Worm (Caenorhabditis elegans): ENCODE measurements around the gene M01B2.12.
"Not testable (repeated sequence)": the region's sequence is repeated elsewhere in the genome, so short reads cannot be mapped to it uniquely, and the experiment has no call there.

The M01B2.12 gene

ce11 chrV:15250304-15250703 lies 13.7 kb downstream of the M01B2.12 start, which contains the start of gene srd-28:
srd-28 (plus strand) TSS chrV:15250604.
- not testable (repeated sequence) for TF ChIP-seq daf-8 (GFP tag; IDR thresholded peaks at IDR 0.05); pha-4 (GFP tag; IDR thresholded peaks at IDR 0.05); pha-4 (tag; optimal IDR thresholded peaks at IDR 0.05); nhr-102 (tag; optimal IDR thresholded peaks at IDR 0.05)

ce11 chrV:15244456-15244855 lies 19.6 kb downstream of the M01B2.12 start, which contains the start of gene kin-30:
kin-30 (plus strand) TSS chrV:15244756.
- no peak for TF ChIP-seq ceh-44 (GFP tag; IDR thresholded peaks at IDR 0.05)
- TF ChIP-seq fos-1 (tag; optimal IDR thresholded peaks at IDR 0.05): no peak
- TF ChIP-seq egl-27 (tag; optimal IDR thresholded peaks at IDR 0.05): no peak
- TF ChIP-seq vab-7 (GFP tag; IDR thresholded peaks at IDR 0.05): no peak
- no peak for TF ChIP-seq nhr-237 (tag; optimal IDR thresholded peaks at IDR 0.05)
- no peak for TF ChIP-seq zfp-3 (GFP tag; conservative IDR thresholded peaks at IDR 0.05)

ce11 chrV:15241259-15241658 lies 22.8 kb downstream of the M01B2.12 start, which contains the start of gene chil-12:
chil-12 (plus strand) TSS chrV:15241559.
- TF ChIP-seq nhr-25 (tag; optimal IDR thresholded peaks at IDR 0.05; ENCODE audit: borderline replicate concordance, insufficient read depth) (no peak), madf-5 (GFP tag; IDR thresholded peaks at IDR 0.05) (no peak), T26A8.4 (GFP tag; IDR thresholded peaks at IDR 0.05) (no peak), ceh-62 (tag; optimal IDR thresholded peaks at IDR 0.05) (no peak), fkh-10 (GFP tag; optimal IDR thresholded peaks at IDR 0.05) (no peak), mxl-2 (GFP tag; conservative IDR thresholded peaks at IDR 0.05) (no peak), lin-39 (tag; optimal IDR thresholded peaks at IDR 0.05) (no peak), hlh-30 (tag; optimal IDR thresholded peaks at IDR 0.05; ENCODE audit: insufficient read depth) (no peak), nhr-42 (GFP tag; IDR thresholded peaks at IDR 0.05) (no peak), lin-15B (tag; optimal IDR thresholded peaks at IDR 0.05) (no peak), Y75B8A.6 (GFP tag; IDR thresholded peaks at IDR 0.05) (no peak), snpc-4 (tag; optimal IDR thresholded peaks at IDR 0.05) (no peak), D1046.2 (GFP tag; IDR thresholded peaks at IDR 0.05) (no peak), sdz-12 (GFP tag; optimal IDR thresholded peaks at IDR 0.05) (no peak), ceh-28 (tag; optimal IDR thresholded peaks at IDR 0.05) (no peak), hmg-1.1 (GFP tag; IDR thresholded peaks at IDR 0.05) (no peak), duxl-1 (tag; optimal IDR thresholded peaks at IDR 0.05; ENCODE audit: poor library complexity) (no peak), nhr-41 (GFP tag; IDR thresholded peaks at IDR 0.05) (no peak), arid-1 (GFP tag; conservative IDR thresholded peaks at IDR 0.05) (no peak)

ce11 chrV:15240215-15240614 lies 23.8 kb downstream of the M01B2.12 start, which contains the start of gene srw-11:
srw-11 (minus strand) TSS chrV:15240315.
- no peak for TF ChIP-seq nhr-102 (tag; optimal IDR thresholded peaks at IDR 0.05)
- TF ChIP-seq aha-1 (tag): no peak
- TF ChIP-seq ztf-7 (tag; optimal IDR thresholded peaks at IDR 0.05): no peak
- no peak for TF ChIP-seq ces-1 (GFP tag; optimal IDR thresholded peaks at IDR 0.05)
- TF ChIP-seq ceh-44 (GFP tag; IDR thresholded peaks at IDR 0.05): no peak
- no peak for TF ChIP-seq hlh-30 (tag; optimal IDR thresholded peaks at IDR 0.05; ENCODE audit: insufficient read depth)
- TF ChIP-seq mxl-3 (GFP tag; optimal IDR thresholded peaks at IDR 0.05): no peak
- TF ChIP-seq rbr-2 (tag; optimal IDR thresholded peaks at IDR 0.05): no peak
- TF ChIP-seq zfp-3 (GFP tag; conservative IDR thresholded peaks at IDR 0.05): no peak
- TF ChIP-seq nhr-25 (tag; optimal IDR thresholded peaks at IDR 0.05; ENCODE audit: borderline replicate concordance, insufficient read depth): no peak
- no peak for TF ChIP-seq snpc-4 (tag; optimal IDR thresholded peaks at IDR 0.05)
- no peak for TF ChIP-seq zip-11 (GFP tag; IDR thresholded peaks at IDR 0.05)
- no peak for TF ChIP-seq gei-8 (GFP tag; optimal IDR thresholded peaks at IDR 0.05)
- no peak for TF ChIP-seq dve-1 (tag; optimal IDR thresholded peaks at IDR 0.05; ENCODE audit: insufficient read depth)
- TF ChIP-seq saeg-2 (GFP tag; IDR thresholded peaks at IDR 0.05): no peak

Measured in whole organism, L4 larva.